Worm (Caenorhabditis elegans) whole organism, L3 larva: ENCODE data around the gene adt-3.

ENCODE experiments used
- nhr-11 ChIP-seq: fragments of 150-350 bp; optimal IDR thresholded peaks from 2 replicates; lab custom pipeline; 2014; ENCODE audit warnings: missing biosample characterization, missing genetic modification characterization
- tbx-2 ChIP-seq: sonication (generic microtip); optimal IDR thresholded peaks from 2 replicates; lab custom pipeline; 2016; ENCODE audit warnings: mild to moderate bottlenecking, missing genetic modification characterization, missing compliant biosample characterization

- TF ChIP-seq tbx-2 (no peak), nhr-11 (tag; lab: Kevin White, UChicago) (no peak)
Measured at ce11 chrX:3977271-3977670, 45.8 kb downstream of the adt-3 start.
